Worm (Caenorhabditis elegans) whole organism, young adult: ENCODE measurements around the gene B0252.11.
"Not testable (repeated sequence)": the region's sequence is repeated elsewhere in the genome, so short reads cannot be mapped to it uniquely, and the experiment has no call there.

Source experiments
- K12H6.12 ChIP-seq: fragments of 200-800 bp; sonication (Bioruptor generic); optimal IDR thresholded peaks from 2 replicates; lab custom pipeline; 2018; ENCODE audit warnings: mild to moderate bottlenecking, missing genetic modification characterization, missing compliant biosample characterization
- Y79H2A.3 ChIP-seq: fragments of 200-800 bp; sonication (Bioruptor generic); conservative IDR thresholded peaks from 2 replicates; pipeline ENCODE4 v1.3.6; 2022; ENCODE audit warnings: missing genetic modification reagents, missing genetic modification characterization, missing compliant biosample characterization
- aptf-3 ChIP-seq: fragments of 200-800 bp; sonication (Bioruptor generic); IDR thresholded peaks from 2 replicates; pipeline ENCODE4 v1.3.6; 2022; ENCODE audit warnings: missing genetic modification characterization, missing compliant biosample characterization
- bed-2 ChIP-seq: fragments of 200-800 bp; sonication (Bioruptor generic); IDR thresholded peaks from 2 replicates; pipeline ENCODE4 v1.3.6; 2022; ENCODE audit warnings: missing genetic modification reagents, missing genetic modification characterization, missing compliant biosample characterization
- ekl-4 ChIP-seq: fragments of 200-800 bp; sonication (Bioruptor generic); IDR thresholded peaks from 2 replicates; pipeline ENCODE4 v1.3.6; 2022; ENCODE audit warnings: missing genetic modification reagents, missing genetic modification characterization, missing compliant biosample characterization
- him-1 ChIP-seq: sonication (generic microtip); optimal IDR thresholded peaks from 2 replicates; lab custom pipeline; 2016; ENCODE audit warnings: missing genotype, missing genetic modification reagents, missing genetic modification characterization, missing compliant biosample characterization
- let-526 ChIP-seq: fragments of 200-800 bp; sonication (Bioruptor generic); IDR thresholded peaks from 2 replicates; pipeline ENCODE4 v1.3.6; 2022; ENCODE audit warnings: missing genetic modification reagents, missing genetic modification characterization, missing compliant biosample characterization
- madf-6 ChIP-seq: fragments of 200-800 bp; sonication (Bioruptor generic); IDR thresholded peaks from 2 replicates; pipeline ENCODE4 v1.3.6; 2022; ENCODE audit warnings: missing genetic modification reagents, missing genetic modification characterization, missing compliant biosample characterization
- nfyb-1 ChIP-seq: fragments of 200-800 bp; sonication (Bioruptor generic); IDR thresholded peaks from 2 replicates; pipeline ENCODE4 v1.3.6; 2022; ENCODE audit warnings: missing genetic modification reagents, missing genetic modification characterization, missing compliant biosample characterization
- pha-4 ChIP-seq: fragments of 150-350 bp; sonication (generic microtip); optimal IDR thresholded peaks from 2 replicates; lab custom pipeline; 2014; ENCODE audit warnings: missing biosample characterization, missing genetic modification reagents, missing genetic modification characterization
- ztf-18 ChIP-seq: sonication (generic microtip); optimal IDR thresholded peaks from 2 replicates; lab custom pipeline; 2016; ENCODE audit warnings: missing genotype, mild to moderate bottlenecking, missing genetic modification characterization, missing compliant biosample characterization

- TF ChIP-seq Y79H2A.3 (GFP tag; lab: Robert Waterston, UW); madf-6; nfyb-1 (GFP tag; lab: Robert Waterston, UW); let-526 (GFP tag; lab: Robert Waterston, UW); pha-4; bed-2 (GFP tag; lab: Robert Waterston, UW); ztf-18 (tag; lab: Kevin White, UChicago); him-1 (tag; lab: Kevin White, UChicago); aptf-3 (GFP tag; lab: Robert Waterston, UW); K12H6.12; ekl-4 (GFP tag; lab: Robert Waterston, UW): not testable (repeated sequence)
Measured at ce11 chrII:6907657-6908056, 10.0 kb downstream of the B0252.11 start, which contains the start of gene B0252.3.
